Worm (Caenorhabditis elegans) whole organism, L1 larva: Measurements from ENCODE around the gene unc-6.

Experiments
- C04F5.9 ChIP-seq: sonication (generic microtip); optimal IDR thresholded peaks from 2 replicates; lab custom pipeline; 2016; ENCODE audit warnings: missing genetic modification characterization, missing compliant biosample characterization
- C16A3.4 ChIP-seq: fragments of 150-350 bp; optimal IDR thresholded peaks from 2 replicates; lab custom pipeline; 2014; ENCODE audit warnings: missing biosample characterization, missing genetic modification characterization
- C34B4.2 ChIP-seq: sonication (generic microtip); optimal IDR thresholded peaks from 2 replicates; lab custom pipeline; 2017; ENCODE audit warnings: mild to moderate bottlenecking, missing genetic modification characterization, missing compliant biosample characterization
- F16B12.6 ChIP-seq: fragments of 150-350 bp; optimal IDR thresholded peaks from 2 replicates; lab custom pipeline; 2014; ENCODE audit warnings: missing biosample characterization, missing genetic modification characterization
- Y116A8C.19 ChIP-seq: sonication (generic microtip); optimal IDR thresholded peaks from 2 replicates; lab custom pipeline; 2016; ENCODE audit warnings: missing compliant biosample characterization, missing genetic modification characterization, borderline replicate concordance
- aha-1 ChIP-seq: fragments of 150-350 bp; optimal IDR thresholded peaks from 2 replicates; lab custom pipeline; 2014; ENCODE audit warnings: missing biosample characterization, missing genetic modification characterization
- blmp-1 ChIP-seq: fragments of 150-350 bp; optimal IDR thresholded peaks from 2 replicates; lab custom pipeline; 2014; ENCODE audit warnings: missing biosample characterization, missing genetic modification characterization
- ceh-63 ChIP-seq: fragments of 200-800 bp; sonication (Bioruptor generic); optimal IDR thresholded peaks from 2 replicates; lab custom pipeline; 2018; ENCODE audit warnings: mild to moderate bottlenecking, missing genetic modification characterization, missing compliant biosample characterization
- ceh-88 ChIP-seq: fragments of 200-800 bp; sonication (Bioruptor generic); IDR thresholded peaks from 2 replicates; pipeline ENCODE4 v1.3.6; 2022; ENCODE audit warnings: missing genetic modification characterization, missing compliant biosample characterization
- ceh-90 ChIP-seq: sonication (generic microtip); optimal IDR thresholded peaks from 2 replicates; lab custom pipeline; 2016; ENCODE audit warnings: missing genetic modification characterization, missing compliant biosample characterization
- dsc-1 ChIP-seq: sonication (generic microtip); optimal IDR thresholded peaks from 2 replicates; lab custom pipeline; 2016; ENCODE audit warnings: mild to moderate bottlenecking, missing genetic modification characterization, missing compliant biosample characterization
- efl-1 ChIP-seq, 4 experiments: fragments of 150-350 bp; optimal IDR thresholded peaks in 3 of 4; peaks in 1 of 4; 1 replicate in 1 of 4; 2 replicates in 3 of 4; lab custom pipeline; 2014; ENCODE audit warnings: missing biosample characterization in 2 of 4, missing genetic modification characterization in 2 of 4, missing genetic modification reagents in 2 of 4
- egl-13 ChIP-seq: sonication (generic microtip); optimal IDR thresholded peaks from 2 replicates; lab custom pipeline; 2016; ENCODE audit warnings: missing genotype, missing genetic modification reagents, missing genetic modification characterization, missing compliant biosample characterization
- egl-27 ChIP-seq, 2 experiments: fragments of 150-350 bp in 1 of 2; sonication (generic microtip); optimal IDR thresholded peaks; 3 replicates each; lab custom pipeline; 2017 to 2018; ENCODE audit warnings: missing biosample characterization in 2 of 2, missing genetic modification characterization in 2 of 2, missing genetic modification reagents in 2 of 2
- elt-2 ChIP-seq: sonication (generic microtip); optimal IDR thresholded peaks from 2 replicates; lab custom pipeline; 2016; ENCODE audit warnings: missing genetic modification characterization, mild to moderate bottlenecking, inconsistent platforms, missing compliant biosample characterization, missing genetic modification reagents
- elt-3 ChIP-seq, 6 experiments: fragments of 150-350 bp in 1 of 6; sonication (generic microtip); optimal IDR thresholded peaks; 2 replicates each; lab custom pipeline; 2017 to 2018; ENCODE audit warnings: missing biosample characterization in 6 of 6, missing genetic modification characterization in 6 of 6, inconsistent platforms in 1 of 6
- fkh-8 ChIP-seq: sonication (generic microtip); optimal IDR thresholded peaks from 2 replicates; lab custom pipeline; 2016; ENCODE audit warnings: mild to moderate bottlenecking, missing genetic modification characterization, missing compliant biosample characterization
- fos-1 ChIP-seq: fragments of 150-350 bp; optimal IDR thresholded peaks from 2 replicates; lab custom pipeline; 2014; ENCODE audit warnings: missing biosample characterization, missing genetic modification characterization
- hlh-17 ChIP-seq: fragments of 200-800 bp; sonication (Bioruptor generic); optimal IDR thresholded peaks from 2 replicates; lab custom pipeline; 2018; ENCODE audit warnings: missing genetic modification characterization, mild to moderate bottlenecking, missing compliant biosample characterization, moderate library complexity, borderline replicate concordance
- hlh-4 ChIP-seq: sonication (generic microtip); optimal IDR thresholded peaks from 2 replicates; lab custom pipeline; 2016; ENCODE audit warnings: mild to moderate bottlenecking, missing genetic modification characterization, missing compliant biosample characterization
- hpl-2 ChIP-seq: fragments of 150-350 bp; optimal IDR thresholded peaks from 2 replicates; lab custom pipeline; 2014; ENCODE audit warnings: missing biosample characterization, missing genetic modification reagents, missing genetic modification characterization
- irx-1 ChIP-seq: sonication (generic microtip); optimal IDR thresholded peaks from 2 replicates; lab custom pipeline; 2016; ENCODE audit warnings: missing genetic modification characterization, missing compliant biosample characterization
- isw-1 ChIP-seq: fragments of 200-800 bp; sonication (Bioruptor generic); IDR thresholded peaks from 2 replicates; pipeline ENCODE4 v1.3.6; 2022; ENCODE audit warnings: missing genetic modification characterization, missing compliant biosample characterization
- lin-35 ChIP-seq, 2 experiments: fragments of 150-350 bp; optimal IDR thresholded peaks; 2 replicates each; lab custom pipeline; 2014; ENCODE audit warnings: missing biosample characterization in 2 of 2, missing genetic modification characterization in 2 of 2, missing genetic modification reagents in 2 of 2
- lir-3 ChIP-seq: sonication (generic microtip); optimal IDR thresholded peaks from 2 replicates; lab custom pipeline; 2016; ENCODE audit warnings: mild to moderate bottlenecking, missing genetic modification characterization, moderate library complexity, missing compliant biosample characterization; ENCODE audit not compliant: poor library complexity
- mab-9 ChIP-seq: fragments of 200-800 bp; sonication (Bioruptor generic); IDR thresholded peaks from 2 replicates; pipeline ENCODE4 v1.3.6; 2022; ENCODE audit warnings: missing genetic modification reagents, missing genetic modification characterization, missing compliant biosample characterization
- mef-2 ChIP-seq: fragments of 150-350 bp; optimal IDR thresholded peaks from 2 replicates; lab custom pipeline; 2014; ENCODE audit warnings: missing biosample characterization, missing genetic modification characterization
- nhr-11 ChIP-seq: fragments of 150-350 bp; optimal IDR thresholded peaks from 2 replicates; lab custom pipeline; 2014; ENCODE audit warnings: missing biosample characterization, missing genetic modification characterization
- nhr-19 ChIP-seq: fragments of 200-800 bp; sonication (Bioruptor generic); conservative IDR thresholded peaks from 2 replicates; pipeline ENCODE4 v1.3.6; 2022; ENCODE audit warnings: missing genetic modification characterization, missing compliant biosample characterization
- nhr-47 ChIP-seq: sonication (generic microtip); optimal IDR thresholded peaks from 2 replicates; lab custom pipeline; 2016; ENCODE audit warnings: mild to moderate bottlenecking, missing genetic modification characterization, moderate library complexity, missing compliant biosample characterization
- nhr-71 ChIP-seq: sonication (generic microtip); optimal IDR thresholded peaks from 2 replicates; lab custom pipeline; 2016; ENCODE audit warnings: mild to moderate bottlenecking, missing genetic modification characterization, moderate library complexity, missing compliant biosample characterization
- nhr-76 ChIP-seq: sonication (generic microtip); optimal IDR thresholded peaks from 2 replicates; lab custom pipeline; 2017; ENCODE audit warnings: missing biosample characterization, missing genetic modification characterization
- nhr-90 ChIP-seq: sonication (generic microtip); optimal IDR thresholded peaks from 2 replicates; lab custom pipeline; 2016; ENCODE audit warnings: mild to moderate bottlenecking, missing genetic modification characterization, missing compliant biosample characterization; ENCODE audit not compliant: poor library complexity
- rnt-1 ChIP-seq: sonication (generic microtip); optimal IDR thresholded peaks from 2 replicates; lab custom pipeline; 2016; ENCODE audit warnings: mild to moderate bottlenecking, missing genetic modification characterization, moderate library complexity, missing compliant biosample characterization
- skn-1 ChIP-seq: fragments of 150-350 bp; optimal IDR thresholded peaks from 2 replicates; lab custom pipeline; 2014; ENCODE audit warnings: missing biosample characterization, missing genetic modification characterization
- snu-23 ChIP-seq: sonication (generic microtip); optimal IDR thresholded peaks from 2 replicates; lab custom pipeline; 2016; ENCODE audit warnings: missing genetic modification characterization, missing compliant biosample characterization
- sox-4 ChIP-seq: sonication (generic microtip); optimal IDR thresholded peaks from 2 replicates; lab custom pipeline; 2016; ENCODE audit warnings: missing genetic modification characterization, missing compliant biosample characterization
- sup-37 ChIP-seq: fragments of 200-800 bp; sonication (Bioruptor generic); optimal IDR thresholded peaks from 2 replicates; lab custom pipeline; 2018; ENCODE audit warnings: mild to moderate bottlenecking, missing genetic modification characterization, missing compliant biosample characterization
- tlp-1 ChIP-seq: fragments of 150-350 bp; optimal IDR thresholded peaks from 2 replicates; lab custom pipeline; 2014; ENCODE audit warnings: missing biosample characterization, missing genetic modification characterization
- unc-30 ChIP-seq: sonication (generic microtip); optimal IDR thresholded peaks from 2 replicates; lab custom pipeline; 2017; ENCODE audit warnings: missing biosample characterization, missing genetic modification characterization
- vab-15 ChIP-seq: sonication (generic microtip); optimal IDR thresholded peaks from 2 replicates; lab custom pipeline; 2017; ENCODE audit warnings: missing genotype, mild to moderate bottlenecking, missing genetic modification characterization, missing compliant biosample characterization
- zip-4 ChIP-seq: fragments of 200-800 bp; sonication (Bioruptor generic); optimal IDR thresholded peaks from 2 replicates; lab custom pipeline; 2018; ENCODE audit warnings: mild to moderate bottlenecking, missing genetic modification characterization, moderate library complexity, missing compliant biosample characterization
- ztf-4 ChIP-seq: fragments of 150-350 bp; optimal IDR thresholded peaks from 2 replicates; lab custom pipeline; 2014; ENCODE audit warnings: missing biosample characterization, missing genetic modification characterization

Gene unc-6

DNA sequence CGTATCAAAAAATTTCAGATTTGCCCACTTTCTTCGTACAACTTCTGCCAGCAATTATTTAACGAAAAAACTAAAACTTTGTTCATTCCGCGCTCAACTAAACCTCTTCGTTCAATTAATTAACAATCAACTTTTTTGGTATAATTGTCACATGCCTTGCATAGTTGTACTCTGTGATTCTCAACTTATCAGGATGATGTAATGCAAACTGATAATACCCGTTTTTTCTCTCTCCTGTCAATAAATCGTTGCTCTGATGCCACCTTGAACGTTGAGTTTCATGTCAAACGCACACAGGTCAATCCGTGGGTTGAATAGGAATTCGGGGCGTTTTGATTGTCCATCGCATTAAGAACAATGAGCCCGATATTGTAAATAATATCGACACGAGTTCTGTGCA is 16.1 kb downstream of the unc-6 start:
- TF ChIP-seq tlp-1 = no peak
- TF ChIP-seq F16B12.6 (tag; lab: Kevin White, UChicago) = no peak
- no peak for TF ChIP-seq rnt-1
- no peak for TF ChIP-seq fkh-8 (tag; lab: Kevin White, UChicago)
- TF ChIP-seq irx-1 (tag; lab: Kevin White, UChicago) = no peak
- TF ChIP-seq ceh-63 (GFP tag; lab: Kevin White, UChicago) = no peak
- TF ChIP-seq nhr-76 = no peak
- TF ChIP-seq mab-9 (GFP tag; lab: Robert Waterston, UW) = no peak
- no peak for TF ChIP-seq nhr-19 (GFP tag; lab: Robert Waterston, UW)
- TF ChIP-seq elt-2 (tag; lab: Kevin White, UChicago) = peak; percentile 77
- TF ChIP-seq egl-13 (tag; lab: Kevin White, UChicago) = no peak
- no peak for TF ChIP-seq hlh-17
- TF ChIP-seq ceh-90 (tag; lab: Kevin White, UChicago) = no peak
- peak; percentile 14 for TF ChIP-seq nhr-90 (tag; lab: Kevin White, UChicago)
- peak in 1 of 2 experiments; percentile 32 for TF ChIP-seq lin-35 (GFP tag; optimal IDR thresholded peaks at IDR 0.05; lab: Kevin White, UChicago)
- TF ChIP-seq nhr-71 = no peak
- TF ChIP-seq skn-1 (tag; lab: Kevin White, UChicago) = no peak
- TF ChIP-seq, all 84 proteins: peak for 3

DNA sequence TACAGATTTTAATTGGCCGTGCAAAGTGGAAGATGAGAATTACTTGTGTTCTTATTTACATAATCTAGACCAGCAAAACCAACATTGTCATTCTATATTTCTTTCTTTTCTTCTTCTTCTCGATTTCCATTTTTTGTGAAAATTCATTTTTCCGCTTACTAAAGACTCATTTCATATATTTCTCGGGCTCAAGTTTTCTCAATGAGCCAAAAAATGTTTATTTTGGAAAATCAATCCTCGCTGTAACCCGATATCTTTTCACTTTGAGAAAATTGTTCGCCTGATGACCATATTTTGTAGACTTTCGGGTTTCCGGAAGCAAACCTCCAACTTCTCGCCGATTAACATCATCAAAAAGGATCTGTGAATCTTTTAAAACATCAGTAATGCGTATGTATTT is 24.5 kb downstream of the unc-6 start, which contains the start of gene nhx-4:
Gene nhx-4, plus strand, starts transcription at position 301 of the 400 bp plus-strand sequence.
- TF ChIP-seq fos-1 (tag; lab: Kevin White, UChicago) = no peak
- TF ChIP-seq blmp-1 = no peak
- no peak for TF ChIP-seq lir-3 (tag; lab: Kevin White, UChicago)
- no peak for TF ChIP-seq zip-4 (GFP tag; lab: Kevin White, UChicago)
- TF ChIP-seq vab-15 = no peak
- no peak for TF ChIP-seq C16A3.4 (tag; lab: Kevin White, UChicago)
- TF ChIP-seq unc-30 (tag; lab: Kevin White, UChicago) = no peak
- TF ChIP-seq ceh-90 (tag; lab: Kevin White, UChicago) = no peak
- TF ChIP-seq skn-1 (tag; lab: Kevin White, UChicago) = no peak
- no peak for TF ChIP-seq hlh-4
- no peak for TF ChIP-seq elt-3 (tag; optimal IDR thresholded peaks at IDR 0.05; lab: Kevin White, UChicago)
- TF ChIP-seq sup-37 (GFP tag; lab: Kevin White, UChicago) = no peak
- no peak for TF ChIP-seq efl-1 (optimal IDR thresholded peaks at IDR 0.05; lab: Kevin White, UChicago)
- no peak for TF ChIP-seq efl-1 (GFP tag; optimal IDR thresholded peaks at IDR 0.05 in 1 of 2; lab: Kevin White, UChicago)
- TF ChIP-seq Y116A8C.19 (tag; lab: Kevin White, UChicago) = no peak
- no peak for TF ChIP-seq snu-23 (GFP tag; lab: Kevin White, UChicago)
- no peak for TF ChIP-seq ztf-4 (tag; lab: Kevin White, UChicago)
- TF ChIP-seq nhr-47 (tag; lab: Kevin White, UChicago) = no peak

DNA sequence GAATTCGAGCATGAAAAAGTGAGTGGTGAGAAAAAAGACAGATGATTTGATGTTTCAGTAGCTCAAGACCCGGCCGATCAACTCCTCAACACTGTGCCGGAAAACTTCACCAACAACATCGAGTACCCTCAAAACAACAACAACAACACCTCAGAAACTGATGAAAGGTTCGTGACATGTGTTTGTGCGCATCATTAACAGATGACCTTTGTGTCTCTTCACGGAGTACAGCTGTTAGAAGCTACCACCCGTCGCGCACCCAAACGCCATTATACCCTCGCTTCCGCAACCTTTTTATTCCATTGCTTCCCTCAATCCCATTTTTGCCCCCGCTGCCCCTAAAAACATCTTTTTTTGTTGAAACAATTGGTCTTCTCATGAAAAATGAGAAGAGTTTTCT is 25.8 kb downstream of the unc-6 start:
- no peak for TF ChIP-seq egl-27 (tag; optimal IDR thresholded peaks at IDR 0.05; lab: Kevin White, UChicago)
- TF ChIP-seq aha-1 (tag; lab: Kevin White, UChicago) = no peak
- no peak for TF ChIP-seq ceh-88 (GFP tag; lab: Robert Waterston, UW)
- TF ChIP-seq mef-2 (tag; lab: Kevin White, UChicago) = no peak
- TF ChIP-seq hpl-2 = no peak
- no peak for TF ChIP-seq isw-1 (GFP tag; lab: Robert Waterston, UW)
- peak; percentile 33 for TF ChIP-seq dsc-1 (tag; lab: Kevin White, UChicago)
- no peak for TF ChIP-seq C04F5.9 (tag; lab: Kevin White, UChicago)
- TF ChIP-seq sox-4 = no peak
- TF ChIP-seq nhr-11 (tag; lab: Kevin White, UChicago) = no peak
- TF ChIP-seq elt-2 (tag; lab: Kevin White, UChicago) = no peak
- no peak for TF ChIP-seq C34B4.2 (tag; lab: Kevin White, UChicago)
- no peak for TF ChIP-seq ceh-90 (tag; lab: Kevin White, UChicago)
- TF ChIP-seq efl-1 (optimal IDR thresholded peaks at IDR 0.05; lab: Kevin White, UChicago) = no peak
- peak in 1 of 2 experiments; percentile 22 for TF ChIP-seq efl-1 (GFP tag; optimal IDR thresholded peaks at IDR 0.05 in 1 of 2; lab: Kevin White, UChicago)
